Worm (Caenorhabditis elegans) whole organism, late embryonic: ENCODE results near the gene rbm-28.

Experiments used
- C38D4.7 ChIP-seq: fragments of 200-800 bp; sonication (Bioruptor generic); optimal IDR thresholded peaks from 2 replicates; lab custom pipeline; 2018; ENCODE audit warnings: mild to moderate bottlenecking, missing genetic modification characterization, moderate library complexity, missing compliant biosample characterization
- T23F11.4 ChIP-seq: fragments of 200-800 bp; sonication (Bioruptor generic); optimal IDR thresholded peaks from 2 replicates; lab custom pipeline; 2018; ENCODE audit warnings: mild to moderate bottlenecking, missing genetic modification characterization, missing compliant biosample characterization
- Y22D7AL.16 ChIP-seq: sonication (generic microtip); optimal IDR thresholded peaks from 2 replicates; lab custom pipeline; 2016; ENCODE audit warnings: missing genetic modification characterization, missing compliant biosample characterization
- ceh-22 ChIP-seq: sonication (generic microtip); optimal IDR thresholded peaks from 2 replicates; lab custom pipeline; 2017; ENCODE audit warnings: missing biosample characterization, missing genetic modification characterization
- ceh-24 ChIP-seq: sonication (generic microtip); optimal IDR thresholded peaks from 2 replicates; lab custom pipeline; 2016; ENCODE audit warnings: mild to moderate bottlenecking, missing genetic modification characterization, missing compliant biosample characterization
- ceh-6 ChIP-seq: fragments of 200-800 bp; sonication (Bioruptor generic); optimal IDR thresholded peaks from 2 replicates; lab custom pipeline; 2018; ENCODE audit warnings: mild to moderate bottlenecking, missing genetic modification characterization, missing compliant biosample characterization
- ceh-9 ChIP-seq: sonication (generic microtip); optimal IDR thresholded peaks from 2 replicates; lab custom pipeline; 2016; ENCODE audit warnings: mild to moderate bottlenecking, missing genetic modification characterization, inconsistent platforms, missing compliant biosample characterization
- fkh-6 ChIP-seq: sonication (generic microtip); optimal IDR thresholded peaks from 2 replicates; lab custom pipeline; 2016; ENCODE audit warnings: missing genetic modification characterization, missing compliant biosample characterization
- hlh-13 ChIP-seq: fragments of 200-800 bp; sonication (Bioruptor generic); optimal IDR thresholded peaks from 2 replicates; lab custom pipeline; 2018; ENCODE audit warnings: mild to moderate bottlenecking, missing genetic modification characterization, missing compliant biosample characterization
- hlh-30 ChIP-seq: sonication (generic microtip); optimal IDR thresholded peaks from 2 replicates; lab custom pipeline; 2017; ENCODE audit warnings: antibody characterized with exemption, missing genetic modification characterization, missing compliant biosample characterization; ENCODE audit not compliant: insufficient read depth
- lin-11 ChIP-seq: fragments of 200-800 bp; sonication (Bioruptor generic); optimal IDR thresholded peaks from 2 replicates; lab custom pipeline; 2018; ENCODE audit warnings: mild to moderate bottlenecking, missing genetic modification characterization, missing compliant biosample characterization
- odd-2 ChIP-seq: sonication (generic microtip); optimal IDR thresholded peaks from 2 replicates; lab custom pipeline; 2017; ENCODE audit warnings: antibody characterized with exemption, mild to moderate bottlenecking, missing genetic modification characterization, missing compliant biosample characterization
- pha-2 ChIP-seq: sonication (generic microtip); optimal IDR thresholded peaks from 2 replicates; lab custom pipeline; 2017; ENCODE audit warnings: mild to moderate bottlenecking, missing genetic modification characterization, missing compliant biosample characterization
- zip-5 ChIP-seq: sonication (generic microtip); optimal IDR thresholded peaks from 2 replicates; lab custom pipeline; 2016; ENCODE audit warnings: missing genetic modification characterization, missing compliant biosample characterization

- TF ChIP-seq zip-5: peak; percentile 49
- TF ChIP-seq hlh-30 (tag; lab: Kevin White, UChicago): no peak
- TF ChIP-seq ceh-9 (tag; lab: Kevin White, UChicago): no peak
- TF ChIP-seq Y22D7AL.16 (tag; lab: Kevin White, UChicago): no peak
- no peak for TF ChIP-seq odd-2 (tag; lab: Kevin White, UChicago)
- TF ChIP-seq ceh-6 (GFP tag; lab: Kevin White, UChicago): no peak
- no peak for TF ChIP-seq lin-11 (tag; lab: Kevin White, UChicago)
- TF ChIP-seq hlh-13 (GFP tag; lab: Kevin White, UChicago): no peak
- TF ChIP-seq T23F11.4 (GFP tag; lab: Kevin White, UChicago): no peak
- no peak for TF ChIP-seq ceh-22
- peak; percentile 24 for TF ChIP-seq pha-2 (tag; lab: Kevin White, UChicago)
- TF ChIP-seq ceh-24 (tag; lab: Kevin White, UChicago): no peak
- no peak for TF ChIP-seq C38D4.7
- no peak for TF ChIP-seq fkh-6 (tag; lab: Kevin White, UChicago)
Measured at ce11 chrII:14856922-14857321, at the start of gene rbm-28.
